Worm (Caenorhabditis elegans): ENCODE data around the gene irg-5.

The irg-5 gene

ce11 chrV:13738374-13738773 lies at the start of gene irg-5:
irg-5 (minus strand) TSS chrV:13738474.
- TF ChIP-seq mbf-1 (tag; optimal IDR thresholded peaks at IDR 0.05) (no peak), ztf-4 (tag; optimal IDR thresholded peaks at IDR 0.05) (no peak)

- no peak for TF ChIP-seq dmd-4 (tag; optimal IDR thresholded peaks at IDR 0.05)
- TF ChIP-seq Y55F3AM.14 (GFP tag; optimal IDR thresholded peaks at IDR 0.05): no peak
- TF ChIP-seq nhr-25 (tag; optimal IDR thresholded peaks at IDR 0.05): no peak
- TF ChIP-seq nhr-129 (tag; optimal IDR thresholded peaks at IDR 0.05): peak; percentile 13
- peak; percentile 32 for TF ChIP-seq ama-1 (optimal IDR thresholded peaks at IDR 0.05)
- peak; percentile 94 for TF ChIP-seq sma-3 (GFP tag; optimal IDR thresholded peaks at IDR 0.05)
- no peak for TF ChIP-seq skn-1 (tag; optimal IDR thresholded peaks at IDR 0.05)
- peak; percentile 49 for TF ChIP-seq crh-2 (tag; optimal IDR thresholded peaks at IDR 0.05)
- peak; percentile 17 for TF ChIP-seq gmeb-1 (tag; optimal IDR thresholded peaks at IDR 0.05)
- peak; percentile 71 for TF ChIP-seq C34F6.9 (tag; optimal IDR thresholded peaks at IDR 0.05)
- peak; percentile 0 for TF ChIP-seq egl-27 (tag; optimal IDR thresholded peaks at IDR 0.05)
- no peak for TF ChIP-seq zag-1 (tag; optimal IDR thresholded peaks at IDR 0.05)
- TF ChIP-seq sma-9 (GFP tag; optimal IDR thresholded peaks at IDR 0.05): peak; percentile 94
- TF ChIP-seq sma-9 (tag; optimal IDR thresholded peaks at IDR 0.05): no peak
- TF ChIP-seq mdl-1 (tag; optimal IDR thresholded peaks at IDR 0.05): no peak
- peak; percentile 16 for TF ChIP-seq lin-13 (GFP tag; optimal IDR thresholded peaks at IDR 0.05)
- peak in 1 of 2 experiments; percentile 77 for TF ChIP-seq lsy-2 (tag; optimal IDR thresholded peaks at IDR 0.05)
- TF ChIP-seq F13H6.1 (tag; optimal IDR thresholded peaks at IDR 0.05): peak; percentile 26
- TF ChIP-seq fos-1 (tag; optimal IDR thresholded peaks at IDR 0.05): peak; percentile 59
These were observed 49.1 kb upstream of the irg-5 start, which contains the start of the genes F53C11.4 and F53C11.5 for ce11 chrV:13787225-13787898. F53C11.4 (minus strand) TSS chrV:13787352. F53C11.5 (plus strand) TSS chrV:13787549.

ce11 chrV:13785767-13786166 lies 47.5 kb upstream of the irg-5 start:
- TF ChIP-seq ceh-16 (tag; optimal IDR thresholded peaks at IDR 0.05) (no peak), ceh-82 (tag; optimal IDR thresholded peaks at IDR 0.05) (no peak), alr-1 (tag; optimal IDR thresholded peaks at IDR 0.05) (no peak), peb-1 (tag; optimal IDR thresholded peaks at IDR 0.05) (no peak), mdl-1 (tag; optimal IDR thresholded peaks at IDR 0.05) (no peak), nhr-10 (tag; optimal IDR thresholded peaks at IDR 0.05) (no peak)

- TF ChIP-seq crh-2 (tag; optimal IDR thresholded peaks at IDR 0.05) (no peak), skn-1 (tag; optimal IDR thresholded peaks at IDR 0.05) (no peak), nhr-10 (tag; optimal IDR thresholded peaks at IDR 0.05) (no peak), snpc-4 (tag; optimal IDR thresholded peaks at IDR 0.05) (no peak), lin-13 (GFP tag; optimal IDR thresholded peaks at IDR 0.05) (no peak), nhr-129 (tag; optimal IDR thresholded peaks at IDR 0.05) (peak; percentile 4), fos-1 (tag; optimal IDR thresholded peaks at IDR 0.05) (peak; percentile 26), zag-1 (tag; optimal IDR thresholded peaks at IDR 0.05) (no peak), lin-11 (tag; optimal IDR thresholded peaks at IDR 0.05) (no peak), Y55F3AM.14 (GFP tag; optimal IDR thresholded peaks at IDR 0.05) (no peak), unc-39 (tag; optimal IDR thresholded peaks at IDR 0.05) (no peak), nhr-77 (tag; optimal IDR thresholded peaks at IDR 0.05) (no peak), elt-3 (tag; optimal IDR thresholded peaks at IDR 0.05) (no peak), nhr-21 (tag; optimal IDR thresholded peaks at IDR 0.05) (no peak), nhr-11 (tag; optimal IDR thresholded peaks at IDR 0.05) (no peak), mbf-1 (tag; optimal IDR thresholded peaks at IDR 0.05) (no peak), ztf-1 (GFP tag; conservative IDR thresholded peaks at IDR 0.05) (no peak), egl-27 (tag; optimal IDR thresholded peaks at IDR 0.05) (no peak), sma-9 (GFP tag; optimal IDR thresholded peaks at IDR 0.05) (peak; percentile 34), sma-9 (tag; optimal IDR thresholded peaks at IDR 0.05) (no peak), nhr-25 (tag; optimal IDR thresholded peaks at IDR 0.05) (no peak), sma-3 (GFP tag; optimal IDR thresholded peaks at IDR 0.05) (no peak), sem-4 (tag; optimal IDR thresholded peaks at IDR 0.05) (no peak), nhr-6 (tag; optimal IDR thresholded peaks at IDR 0.05) (no peak), unc-62 (GFP tag; optimal IDR thresholded peaks at IDR 0.05) (no peak), nhr-23 (tag; optimal IDR thresholded peaks at IDR 0.05) (no peak), ama-1 (optimal IDR thresholded peaks at IDR 0.05) (no peak)
These were observed 43.9 kb upstream of the irg-5 start, which contains the start of gene decr-1.1 for ce11 chrV:13782190-13782589. decr-1.1 (plus strand) TSS chrV:13782399.
